Worm (Caenorhabditis elegans): Measurements from ENCODE around the gene K02E11.10.

DNA sequence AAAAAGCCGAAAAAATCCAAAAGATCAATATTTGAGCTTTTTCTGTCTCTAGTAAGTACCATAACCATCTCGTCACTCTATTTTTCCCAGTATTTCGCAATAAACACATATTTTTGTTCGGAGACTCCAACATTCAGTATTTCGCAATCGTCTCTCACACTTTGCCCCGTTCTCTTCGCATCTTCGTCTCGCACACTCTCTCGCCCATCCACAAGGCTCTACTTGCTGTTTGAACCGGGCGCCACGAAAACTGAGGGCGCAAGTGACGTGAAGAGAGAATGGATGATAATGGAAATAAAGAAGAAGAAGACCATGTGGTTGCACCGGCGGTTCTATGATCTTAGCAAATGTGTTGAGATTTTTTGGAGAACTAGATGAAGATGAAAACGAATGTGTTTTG, 40.9 kb downstream of the K02E11.10 start:
- no peak for TF ChIP-seq sea-1 (GFP tag; conservative IDR thresholded peaks at IDR 0.05)
- TF ChIP-seq tbx-37 (GFP tag; conservative IDR thresholded peaks at IDR 0.05), result no peak
- no peak for TF ChIP-seq ets-7 (tag; optimal IDR thresholded peaks at IDR 0.05)
- no peak for TF ChIP-seq hmg-4 (GFP tag; optimal IDR thresholded peaks at IDR 0.05)
- no peak for TF ChIP-seq ama-1 (optimal IDR thresholded peaks at IDR 0.05)
